Worm (Caenorhabditis elegans) whole organism, midembryonic: ENCODE data around the gene C53D6.6.

Source experiments
- T22C8.4 ChIP-seq: fragments of 200-800 bp; sonication (Bioruptor generic); IDR thresholded peaks from 2 replicates; pipeline ENCODE4 v1.3.6; 2022; ENCODE audit warnings: missing genetic modification characterization, missing compliant biosample characterization
- flt-1 ChIP-seq: fragments of 200-800 bp; sonication (Bioruptor generic); IDR thresholded peaks from 2 replicates; pipeline ENCODE4 v1.3.6; 2022; ENCODE audit warnings: missing genetic modification characterization, missing compliant biosample characterization
- klf-2 ChIP-seq: fragments of 200-800 bp; sonication (Bioruptor generic); conservative IDR thresholded peaks from 2 replicates; pipeline ENCODE4 v1.3.6; 2022; ENCODE audit warnings: missing genetic modification reagents, missing genetic modification characterization, missing compliant biosample characterization
- ref-1 ChIP-seq: fragments of 200-800 bp; sonication (Bioruptor generic); conservative IDR thresholded peaks from 2 replicates; pipeline ENCODE4 v1.3.6; 2022; ENCODE audit warnings: missing genetic modification reagents, missing genetic modification characterization, missing compliant biosample characterization
- tab-1 ChIP-seq: fragments of 200-800 bp; sonication (Bioruptor generic); IDR thresholded peaks from 2 replicates; pipeline ENCODE4 v1.3.6; 2022; ENCODE audit warnings: missing genetic modification characterization, missing compliant biosample characterization
- ztf-23 ChIP-seq: fragments of 200-800 bp; sonication (Bioruptor generic); IDR thresholded peaks from 2 replicates; pipeline ENCODE4 v1.3.6; 2022; ENCODE audit warnings: missing genetic modification reagents, missing genetic modification characterization, missing compliant biosample characterization
- ztf-29 ChIP-seq: fragments of 200-800 bp; sonication (Bioruptor generic); IDR thresholded peaks from 2 replicates; pipeline ENCODE4 v1.3.6; 2022; ENCODE audit warnings: missing genetic modification reagents, missing genetic modification characterization, missing compliant biosample characterization

- TF ChIP-seq tab-1 (GFP tag; lab: Robert Waterston, UW) (no peak), T22C8.4 (GFP tag; lab: Robert Waterston, UW) (no peak), ztf-29 (GFP tag; lab: Robert Waterston, UW) (no peak), ztf-23 (GFP tag; lab: Robert Waterston, UW) (no peak), flt-1 (GFP tag; lab: Robert Waterston, UW) (no peak), klf-2 (GFP tag; lab: Robert Waterston, UW) (no peak), ref-1 (GFP tag; lab: Robert Waterston, UW) (no peak)
Measured at ce11 chrIV:9045252-9045651, 12.8 kb upstream of the C53D6.6 start, which contains the start of gene Y73F4A.1.
